Worm (Caenorhabditis elegans) whole organism, L1 larva: ENCODE data around the gene clec-205.

Experiments
- C04F5.9 ChIP-seq: sonication (generic microtip); optimal IDR thresholded peaks from 2 replicates; lab custom pipeline; 2016; ENCODE audit warnings: missing genetic modification characterization, missing compliant biosample characterization
- C16A3.4 ChIP-seq: fragments of 150-350 bp; optimal IDR thresholded peaks from 2 replicates; lab custom pipeline; 2014; ENCODE audit warnings: missing biosample characterization, missing genetic modification characterization
- C34B4.2 ChIP-seq: sonication (generic microtip); optimal IDR thresholded peaks from 2 replicates; lab custom pipeline; 2017; ENCODE audit warnings: mild to moderate bottlenecking, missing genetic modification characterization, missing compliant biosample characterization
- F16B12.6 ChIP-seq: fragments of 150-350 bp; optimal IDR thresholded peaks from 2 replicates; lab custom pipeline; 2014; ENCODE audit warnings: missing biosample characterization, missing genetic modification characterization
- Y116A8C.19 ChIP-seq: sonication (generic microtip); optimal IDR thresholded peaks from 2 replicates; lab custom pipeline; 2016; ENCODE audit warnings: missing compliant biosample characterization, missing genetic modification characterization, borderline replicate concordance
- alr-1 ChIP-seq: fragments of 200-800 bp; sonication (Bioruptor generic); optimal IDR thresholded peaks from 2 replicates; lab custom pipeline; 2018; ENCODE audit warnings: borderline replicate concordance, mild to moderate bottlenecking, missing genetic modification characterization, missing compliant biosample characterization
- blmp-1 ChIP-seq: fragments of 150-350 bp; optimal IDR thresholded peaks from 2 replicates; lab custom pipeline; 2014; ENCODE audit warnings: missing biosample characterization, missing genetic modification characterization
- ceh-63 ChIP-seq: fragments of 200-800 bp; sonication (Bioruptor generic); optimal IDR thresholded peaks from 2 replicates; lab custom pipeline; 2018; ENCODE audit warnings: mild to moderate bottlenecking, missing genetic modification characterization, missing compliant biosample characterization
- ceh-8 ChIP-seq: fragments of 200-800 bp; sonication (Bioruptor generic); optimal IDR thresholded peaks from 2 replicates; lab custom pipeline; 2018; ENCODE audit warnings: mild to moderate bottlenecking, missing genetic modification characterization, moderate library complexity, missing compliant biosample characterization
- ceh-82 ChIP-seq, 3 experiments: fragments of 150-350 bp in 1 of 3; sonication (generic microtip) in 2 of 3; optimal IDR thresholded peaks; 2 replicates each; lab custom pipeline; 2014 to 2017; ENCODE audit warnings: missing biosample characterization in 3 of 3, missing genetic modification characterization in 3 of 3
- ceh-88 ChIP-seq: fragments of 200-800 bp; sonication (Bioruptor generic); IDR thresholded peaks from 2 replicates; pipeline ENCODE4 v1.3.6; 2022; ENCODE audit warnings: missing genetic modification characterization, missing compliant biosample characterization
- dpl-1 ChIP-seq, 3 experiments: fragments of 150-350 bp in 2 of 3; sonication (generic microtip) in 1 of 3; optimal IDR thresholded peaks; 2 replicates each; lab custom pipeline; 2014 to 2017; ENCODE audit warnings: missing biosample characterization in 3 of 3, missing genetic modification characterization in 3 of 3, missing genetic modification reagents in 3 of 3
- dsc-1 ChIP-seq: sonication (generic microtip); optimal IDR thresholded peaks from 2 replicates; lab custom pipeline; 2016; ENCODE audit warnings: mild to moderate bottlenecking, missing genetic modification characterization, missing compliant biosample characterization
- efl-1 ChIP-seq, 4 experiments: fragments of 150-350 bp; optimal IDR thresholded peaks in 3 of 4; peaks in 1 of 4; 1 replicate in 1 of 4; 2 replicates in 3 of 4; lab custom pipeline; 2014; ENCODE audit warnings: missing biosample characterization in 2 of 4, missing genetic modification characterization in 2 of 4, missing genetic modification reagents in 2 of 4
- egl-13 ChIP-seq: sonication (generic microtip); optimal IDR thresholded peaks from 2 replicates; lab custom pipeline; 2016; ENCODE audit warnings: missing genotype, missing genetic modification reagents, missing genetic modification characterization, missing compliant biosample characterization
- egl-27 ChIP-seq, 2 experiments: fragments of 150-350 bp in 1 of 2; sonication (generic microtip); optimal IDR thresholded peaks; 3 replicates each; lab custom pipeline; 2017 to 2018; ENCODE audit warnings: missing biosample characterization in 2 of 2, missing genetic modification characterization in 2 of 2, missing genetic modification reagents in 2 of 2
- elt-3 ChIP-seq, 6 experiments: fragments of 150-350 bp in 1 of 6; sonication (generic microtip); optimal IDR thresholded peaks; 2 replicates each; lab custom pipeline; 2017 to 2018; ENCODE audit warnings: missing biosample characterization in 6 of 6, missing genetic modification characterization in 6 of 6, inconsistent platforms in 1 of 6
- ets-5 ChIP-seq: fragments of 200-800 bp; sonication (Bioruptor generic); IDR thresholded peaks from 2 replicates; pipeline ENCODE4 v1.3.6; 2022; ENCODE audit warnings: missing genetic modification characterization, missing compliant biosample characterization
- fkh-4 ChIP-seq: sonication (generic microtip); optimal IDR thresholded peaks from 2 replicates; lab custom pipeline; 2016; ENCODE audit warnings: missing compliant biosample characterization, missing genetic modification characterization, borderline replicate concordance
- fos-1 ChIP-seq: fragments of 150-350 bp; optimal IDR thresholded peaks from 2 replicates; lab custom pipeline; 2014; ENCODE audit warnings: missing biosample characterization, missing genetic modification characterization
- hlh-17 ChIP-seq: fragments of 200-800 bp; sonication (Bioruptor generic); optimal IDR thresholded peaks from 2 replicates; lab custom pipeline; 2018; ENCODE audit warnings: missing genetic modification characterization, mild to moderate bottlenecking, missing compliant biosample characterization, moderate library complexity, borderline replicate concordance
- hpl-2 ChIP-seq: fragments of 150-350 bp; optimal IDR thresholded peaks from 2 replicates; lab custom pipeline; 2014; ENCODE audit warnings: missing biosample characterization, missing genetic modification reagents, missing genetic modification characterization
- irx-1 ChIP-seq: sonication (generic microtip); optimal IDR thresholded peaks from 2 replicates; lab custom pipeline; 2016; ENCODE audit warnings: missing genetic modification characterization, missing compliant biosample characterization
- isw-1 ChIP-seq: fragments of 200-800 bp; sonication (Bioruptor generic); IDR thresholded peaks from 2 replicates; pipeline ENCODE4 v1.3.6; 2022; ENCODE audit warnings: missing genetic modification characterization, missing compliant biosample characterization
- lin-13 ChIP-seq: fragments of 150-350 bp; optimal IDR thresholded peaks from 2 replicates; lab custom pipeline; 2014; ENCODE audit warnings: missing biosample characterization, missing genetic modification reagents, missing genetic modification characterization
- lin-14 ChIP-seq: fragments of 200-800 bp; sonication (Bioruptor generic); optimal IDR thresholded peaks from 2 replicates; lab custom pipeline; 2018; ENCODE audit warnings: mild to moderate bottlenecking, missing genetic modification characterization, moderate library complexity, missing compliant biosample characterization
- lin-35 ChIP-seq, 2 experiments: fragments of 150-350 bp; optimal IDR thresholded peaks; 2 replicates each; lab custom pipeline; 2014; ENCODE audit warnings: missing biosample characterization in 2 of 2, missing genetic modification characterization in 2 of 2, missing genetic modification reagents in 2 of 2
- lsy-2 ChIP-seq, 2 experiments: fragments of 150-350 bp; optimal IDR thresholded peaks; 2 replicates each; lab custom pipeline; 2014; ENCODE audit warnings: missing biosample characterization in 2 of 2, missing genetic modification characterization in 2 of 2
- mdl-1 ChIP-seq, 2 experiments: fragments of 150-350 bp; optimal IDR thresholded peaks; 2 replicates each; lab custom pipeline; 2014 to 2017; ENCODE audit warnings: missing biosample characterization in 2 of 2, missing genetic modification characterization in 2 of 2, inconsistent platforms in 1 of 2
- mep-1 ChIP-seq: fragments of 150-350 bp; optimal IDR thresholded peaks from 2 replicates; lab custom pipeline; 2014; ENCODE audit warnings: missing biosample characterization, missing genetic modification characterization
- nhr-12 ChIP-seq: sonication (generic microtip); optimal IDR thresholded peaks from 2 replicates; lab custom pipeline; 2017; ENCODE audit warnings: missing biosample characterization, missing genetic modification characterization
- nhr-19 ChIP-seq: fragments of 200-800 bp; sonication (Bioruptor generic); conservative IDR thresholded peaks from 2 replicates; pipeline ENCODE4 v1.3.6; 2022; ENCODE audit warnings: missing genetic modification characterization, missing compliant biosample characterization
- nhr-20 ChIP-seq: sonication (generic microtip); optimal IDR thresholded peaks from 2 replicates; lab custom pipeline; 2016; ENCODE audit warnings: mild to moderate bottlenecking, missing genetic modification characterization, missing compliant biosample characterization
- nhr-28 ChIP-seq: fragments of 150-350 bp; optimal IDR thresholded peaks from 2 replicates; lab custom pipeline; 2014; ENCODE audit warnings: missing biosample characterization, missing genetic modification characterization
- nhr-71 ChIP-seq: sonication (generic microtip); optimal IDR thresholded peaks from 2 replicates; lab custom pipeline; 2016; ENCODE audit warnings: mild to moderate bottlenecking, missing genetic modification characterization, moderate library complexity, missing compliant biosample characterization
- nhr-84 ChIP-seq: sonication (generic microtip); optimal IDR thresholded peaks from 2 replicates; lab custom pipeline; 2017; ENCODE audit warnings: missing biosample characterization, missing genetic modification characterization
- nhr-85 ChIP-seq: sonication (generic microtip); peaks from one replicate; lab custom pipeline; 2016; ENCODE audit warnings: missing genetic modification characterization, inconsistent platforms, missing compliant biosample characterization
- pax-3 ChIP-seq: fragments of 200-800 bp; sonication (Bioruptor generic); optimal IDR thresholded peaks from 2 replicates; lab custom pipeline; 2018; ENCODE audit warnings: mild to moderate bottlenecking, missing genetic modification characterization, moderate library complexity, missing compliant biosample characterization
- pqm-1 ChIP-seq: sonication (generic microtip); optimal IDR thresholded peaks from 3 replicates; lab custom pipeline; 2017; ENCODE audit warnings: missing biosample characterization, missing genetic modification characterization
- rnt-1 ChIP-seq: sonication (generic microtip); optimal IDR thresholded peaks from 2 replicates; lab custom pipeline; 2016; ENCODE audit warnings: mild to moderate bottlenecking, missing genetic modification characterization, moderate library complexity, missing compliant biosample characterization
- skn-1 ChIP-seq: fragments of 150-350 bp; optimal IDR thresholded peaks from 2 replicates; lab custom pipeline; 2014; ENCODE audit warnings: missing biosample characterization, missing genetic modification characterization
- snpc-4 ChIP-seq: fragments of 150-350 bp; optimal IDR thresholded peaks from 2 replicates; lab custom pipeline; 2014; ENCODE audit warnings: missing biosample characterization, missing genetic modification characterization
- snu-23 ChIP-seq: sonication (generic microtip); optimal IDR thresholded peaks from 2 replicates; lab custom pipeline; 2016; ENCODE audit warnings: missing genetic modification characterization, missing compliant biosample characterization
- swsn-7 ChIP-seq: sonication (generic microtip); optimal IDR thresholded peaks from 2 replicates; lab custom pipeline; 2016; ENCODE audit warnings: missing genetic modification characterization, missing compliant biosample characterization
- tbx-2 ChIP-seq: sonication (generic microtip); optimal IDR thresholded peaks from 2 replicates; lab custom pipeline; 2016; ENCODE audit warnings: missing genetic modification characterization, missing compliant biosample characterization
- tlp-1 ChIP-seq: fragments of 150-350 bp; optimal IDR thresholded peaks from 2 replicates; lab custom pipeline; 2014; ENCODE audit warnings: missing biosample characterization, missing genetic modification characterization
- unc-130 ChIP-seq: fragments of 150-350 bp; optimal IDR thresholded peaks from 2 replicates; lab custom pipeline; 2017; ENCODE audit warnings: missing biosample characterization, missing genetic modification characterization, inconsistent platforms
- unc-30 ChIP-seq: sonication (generic microtip); optimal IDR thresholded peaks from 2 replicates; lab custom pipeline; 2017; ENCODE audit warnings: missing biosample characterization, missing genetic modification characterization
- unc-62 ChIP-seq: fragments of 150-350 bp; optimal IDR thresholded peaks from 2 replicates; lab custom pipeline; 2014; ENCODE audit warnings: missing biosample characterization, missing genetic modification reagents, missing genetic modification characterization
- zip-4 ChIP-seq: fragments of 200-800 bp; sonication (Bioruptor generic); optimal IDR thresholded peaks from 2 replicates; lab custom pipeline; 2018; ENCODE audit warnings: mild to moderate bottlenecking, missing genetic modification characterization, moderate library complexity, missing compliant biosample characterization
- ztf-11 ChIP-seq, 2 experiments: sonication (generic microtip); optimal IDR thresholded peaks; 2 replicates each; lab custom pipeline; 2016 to 2017; ENCODE audit warnings: missing genetic modification characterization in 2 of 2, missing biosample characterization in 1 of 2, missing compliant biosample characterization in 1 of 2

The clec-205 gene

ce11 chrV:1771727-1772126 is 11.0 kb downstream of the clec-205 start, which contains the start of gene dhs-13 (continued):
- TF ChIP-seq swsn-7 (tag; lab: Kevin White, UChicago) (no peak), mdl-1 (tag; optimal IDR thresholded peaks at IDR 0.05; lab: Kevin White, UChicago) (peak in 1 of 2 experiments; percentile 39), tbx-2 (tag; lab: Kevin White, UChicago) (no peak), dsc-1 (no peak), nhr-12 (tag; lab: Kevin White, UChicago) (no peak), blmp-1 (tag; lab: Kevin White, UChicago) (peak; percentile 43), ets-5 (no peak), snu-23 (peak; percentile 54), C04F5.9 (no peak), snpc-4 (no peak), nhr-85 (tag; lab: Kevin White, UChicago) (peak; percentile 70), ceh-82 (tag; optimal IDR thresholded peaks at IDR 0.05; lab: Kevin White, UChicago) (no peak), pqm-1 (no peak), unc-130 (tag; lab: Kevin White, UChicago) (peak; percentile 41), unc-30 (no peak), rnt-1 (tag; lab: Kevin White, UChicago) (no peak), unc-62 (no peak), ztf-11 (tag; optimal IDR thresholded peaks at IDR 0.05; lab: Kevin White, UChicago) (no peak), lin-13 (no peak), nhr-20 (peak; percentile 55), hpl-2 (GFP tag; lab: Kevin White, UChicago) (no peak), isw-1 (GFP tag; lab: Robert Waterston, UW) (no peak), egl-13 (tag; lab: Kevin White, UChicago) (no peak), hlh-17 (no peak), C16A3.4 (tag; lab: Kevin White, UChicago) (peak; percentile 11), ceh-63 (GFP tag; lab: Kevin White, UChicago) (no peak), ceh-88 (GFP tag; lab: Robert Waterston, UW) (no peak)

DNA sequence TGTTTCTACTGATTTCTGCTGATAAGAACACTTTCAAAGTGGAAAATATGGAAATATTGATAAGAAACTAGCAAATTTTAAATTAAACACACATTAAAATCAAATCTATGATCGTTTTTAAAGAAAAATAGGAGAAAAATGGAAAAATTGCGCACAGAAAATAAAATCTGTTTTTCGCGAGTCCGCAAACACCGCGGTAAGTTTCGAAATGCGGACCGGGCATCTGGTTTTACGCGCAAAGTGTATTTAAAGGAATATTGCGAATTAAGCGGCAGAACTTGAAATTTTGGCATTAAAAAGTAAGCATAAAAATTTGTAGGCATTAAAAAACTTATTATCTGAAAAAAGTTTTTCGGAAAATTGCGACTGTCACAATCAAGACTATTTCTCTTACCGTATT is 12.4 kb downstream of the clec-205 start:
- TF ChIP-seq pax-3 (tag; lab: Kevin White, UChicago) (no peak), zip-4 (no peak), skn-1 (tag; lab: Kevin White, UChicago) (no peak), snu-23 (peak; percentile 9), mdl-1 (tag; optimal IDR thresholded peaks at IDR 0.05; lab: Kevin White, UChicago) (no peak), egl-13 (tag; lab: Kevin White, UChicago) (no peak), F16B12.6 (tag; lab: Kevin White, UChicago) (peak; percentile 83), dpl-1 (GFP tag; optimal IDR thresholded peaks at IDR 0.05; lab: Kevin White, UChicago) (peak in 2 of 3 experiments; percentile 24 to 35), ets-5 (no peak), alr-1 (tag; lab: Kevin White, UChicago) (no peak), tlp-1 (tag; lab: Kevin White, UChicago) (no peak), nhr-85 (tag; lab: Kevin White, UChicago) (no peak), lin-35 (GFP tag; optimal IDR thresholded peaks at IDR 0.05; lab: Kevin White, UChicago) (peak in 1 of 2 experiments; percentile 3), mep-1 (peak; percentile 25), blmp-1 (tag; lab: Kevin White, UChicago) (no peak), Y116A8C.19 (tag; lab: Kevin White, UChicago) (no peak), efl-1 (optimal IDR thresholded peaks at IDR 0.05; lab: Kevin White, UChicago) (peak; percentile 11 to 30), efl-1 (GFP tag; optimal IDR thresholded peaks at IDR 0.05 in 1 of 2; lab: Kevin White, UChicago) (peak; percentile 37 to 94), unc-130 (tag; lab: Kevin White, UChicago) (peak; percentile 11), nhr-19 (GFP tag; lab: Robert Waterston, UW) (no peak), swsn-7 (tag; lab: Kevin White, UChicago) (no peak), nhr-28 (no peak), ceh-8 (GFP tag; lab: Kevin White, UChicago) (no peak), fos-1 (tag; lab: Kevin White, UChicago) (no peak), irx-1 (tag; lab: Kevin White, UChicago) (no peak), nhr-84 (tag; lab: Kevin White, UChicago) (no peak), C34B4.2 (tag; lab: Kevin White, UChicago) (no peak), nhr-71 (tag; lab: Kevin White, UChicago) (peak; percentile 11), ceh-63 (GFP tag; lab: Kevin White, UChicago) (no peak), C16A3.4 (tag; lab: Kevin White, UChicago) (no peak), egl-27 (tag; optimal IDR thresholded peaks at IDR 0.05; lab: Kevin White, UChicago) (no peak), lsy-2 (tag; optimal IDR thresholded peaks at IDR 0.05; lab: Kevin White, UChicago) (peak; percentile 11 to 29), fkh-4 (no peak), elt-3 (tag; optimal IDR thresholded peaks at IDR 0.05; lab: Kevin White, UChicago) (no peak), lin-14 (GFP tag; lab: Kevin White, UChicago) (peak; percentile 18)
